Worm (Caenorhabditis elegans): ENCODE measurements around the gene C45B11.8.

The C45B11.8 gene

ce11 chrV:11056484-11056883 is 15.9 kb downstream of the C45B11.8 start:
- no peak for TF ChIP-seq pqm-1 (tag; optimal IDR thresholded peaks at IDR 0.05)
- no peak for TF ChIP-seq F13H6.1 (tag; optimal IDR thresholded peaks at IDR 0.05)
- no peak for TF ChIP-seq sdc-2 (tag; optimal IDR thresholded peaks at IDR 0.05)
- TF ChIP-seq hlh-30 (tag; optimal IDR thresholded peaks at IDR 0.05; ENCODE audit: insufficient read depth) = no peak
- no peak for TF ChIP-seq ceh-2 (tag; optimal IDR thresholded peaks at IDR 0.05)

- TF ChIP-seq unc-3 (GFP tag; conservative IDR thresholded peaks at IDR 0.05) (no peak), unc-3 (tag; optimal IDR thresholded peaks at IDR 0.05) (no peak), K09A11.1 (tag; optimal IDR thresholded peaks at IDR 0.05; ENCODE audit: insufficient read depth) (no peak), Y22D7AL.16 (tag; optimal IDR thresholded peaks at IDR 0.05) (no peak), tbx-2 (tag; optimal IDR thresholded peaks at IDR 0.05) (no peak)
Observed at ce11 chrV:11057043-11057442, 16.5 kb downstream of the C45B11.8 start, which contains the start of gene srh-75. TSS of gene srh-75 (minus strand) at chrV:11057143.

ce11 chrV:11059180-11059579 is 18.6 kb downstream of the C45B11.8 start, which contains the start of gene T04C12.1:
TSS of gene T04C12.1 (minus strand) at chrV:11059269.
- TF ChIP-seq elt-2 (tag; optimal IDR thresholded peaks at IDR 0.05) (peak; percentile 45), odd-2 (tag; optimal IDR thresholded peaks at IDR 0.05) (no peak)

- TF ChIP-seq unc-86 (tag; optimal IDR thresholded peaks at IDR 0.05) = no peak
- no peak for TF ChIP-seq ama-1 (optimal IDR thresholded peaks at IDR 0.05)
- no peak for TF ChIP-seq ceh-22 (tag; optimal IDR thresholded peaks at IDR 0.05)
- no peak for TF ChIP-seq hlh-13 (GFP tag; optimal IDR thresholded peaks at IDR 0.05)
- no peak for TF ChIP-seq pha-2 (tag; optimal IDR thresholded peaks at IDR 0.05)
- no peak for TF ChIP-seq ref-2 (tag; optimal IDR thresholded peaks at IDR 0.05)
- TF ChIP-seq hlh-8 (tag; optimal IDR thresholded peaks at IDR 0.05) = no peak
- TF ChIP-seq sox-4 (tag; optimal IDR thresholded peaks at IDR 0.05) = no peak
- no peak for TF ChIP-seq pqm-1 (tag; optimal IDR thresholded peaks at IDR 0.05)
- no peak for TF ChIP-seq che-1 (tag; optimal IDR thresholded peaks at IDR 0.05)
- no peak for TF ChIP-seq unc-42 (tag; optimal IDR thresholded peaks at IDR 0.05)
- TF ChIP-seq odd-2 (tag; optimal IDR thresholded peaks at IDR 0.05) = no peak
- TF ChIP-seq madf-2 (tag; optimal IDR thresholded peaks at IDR 0.05) = no peak
Observed at ce11 chrV:11060239-11060984, 19.8 kb downstream of the C45B11.8 start, which contains the start of gene T04C12.11. TSS of gene T04C12.11 (minus strand) at chrV:11060289.

ce11 chrV:11061887-11062286 is 21.3 kb downstream of the C45B11.8 start:
- TF ChIP-seq hlh-13 (GFP tag; optimal IDR thresholded peaks at IDR 0.05) (no peak), F13H6.1 (tag; optimal IDR thresholded peaks at IDR 0.05) (no peak), elt-4 (tag; optimal IDR thresholded peaks at IDR 0.05) (no peak), ceh-2 (tag; optimal IDR thresholded peaks at IDR 0.05) (no peak), ceh-18 (tag; optimal IDR thresholded peaks at IDR 0.05) (no peak), lim-6 (tag; optimal IDR thresholded peaks at IDR 0.05) (no peak), che-1 (tag; optimal IDR thresholded peaks at IDR 0.05) (no peak), pha-2 (tag; optimal IDR thresholded peaks at IDR 0.05) (no peak), ceh-24 (tag; optimal IDR thresholded peaks at IDR 0.05) (no peak), C38D4.7 (GFP tag; optimal IDR thresholded peaks at IDR 0.05) (no peak), dve-1 (tag; optimal IDR thresholded peaks at IDR 0.05) (no peak)

- TF ChIP-seq pha-4 (tag; optimal IDR thresholded peaks at IDR 0.05) = no peak
- TF ChIP-seq ceh-22 (tag; optimal IDR thresholded peaks at IDR 0.05) = no peak
- no peak for TF ChIP-seq pros-1 (tag; optimal IDR thresholded peaks at IDR 0.05)
- TF ChIP-seq elt-2 (tag; optimal IDR thresholded peaks at IDR 0.05) = no peak
- no peak for TF ChIP-seq hlh-15 (tag; optimal IDR thresholded peaks at IDR 0.05)
- no peak for TF ChIP-seq K02D7.2 (tag; optimal IDR thresholded peaks at IDR 0.05)
- TF ChIP-seq ceh-30 (tag; optimal IDR thresholded peaks at IDR 0.05) = no peak
- no peak for TF ChIP-seq pha-2 (tag; optimal IDR thresholded peaks at IDR 0.05)
- TF ChIP-seq mec-3 (tag; optimal IDR thresholded peaks at IDR 0.05; ENCODE audit: borderline replicate concordance) = no peak
- TF ChIP-seq che-1 (tag; optimal IDR thresholded peaks at IDR 0.05) = no peak
- TF ChIP-seq unc-86 (tag; optimal IDR thresholded peaks at IDR 0.05) = no peak
- TF ChIP-seq hlh-13 (GFP tag; optimal IDR thresholded peaks at IDR 0.05) = no peak
- no peak for TF ChIP-seq unc-3 (GFP tag; conservative IDR thresholded peaks at IDR 0.05)
- no peak for TF ChIP-seq unc-3 (tag; optimal IDR thresholded peaks at IDR 0.05)
- no peak for TF ChIP-seq nhr-11 (tag; optimal IDR thresholded peaks at IDR 0.05)
- TF ChIP-seq hlh-8 (tag; optimal IDR thresholded peaks at IDR 0.05) = no peak
- no peak for TF ChIP-seq pax-1 (tag; optimal IDR thresholded peaks at IDR 0.05)
- no peak for TF ChIP-seq madf-2 (tag; optimal IDR thresholded peaks at IDR 0.05)
- TF ChIP-seq syd-9 (tag; optimal IDR thresholded peaks at IDR 0.05) = no peak
Observed at ce11 chrV:11063115-11063514, 22.5 kb downstream of the C45B11.8 start, which contains the start of gene T04C12.9. TSS of gene T04C12.9 (minus strand) at chrV:11063215.
